Worm (Caenorhabditis elegans): ENCODE data around the gene nasp-1.
A peak's percentile ranks its signal among the peaks of the same experiment; 100 is the strongest.

nasp-1 gene

ce11 chrII:11132542-11132941 lies 26.1 kb downstream of the nasp-1 start, which contains the start of gene F40F8.11 (continued):
- TF ChIP-seq nhr-90 (tag; optimal IDR thresholded peaks at IDR 0.05; ENCODE audit: poor library complexity) = no peak
- TF ChIP-seq hlh-4 (tag; optimal IDR thresholded peaks at IDR 0.05) = no peak
- TF ChIP-seq tbx-2 (tag; optimal IDR thresholded peaks at IDR 0.05) = peak; percentile 26
- peak; percentile 66 to 78 for TF ChIP-seq lsy-2 (tag; optimal IDR thresholded peaks at IDR 0.05)
- no peak for TF ChIP-seq aha-1 (tag; optimal IDR thresholded peaks at IDR 0.05)
- peak; percentile 3 for TF ChIP-seq unc-86 (tag; optimal IDR thresholded peaks at IDR 0.05)
- no peak for TF ChIP-seq hpl-2 (GFP tag; optimal IDR thresholded peaks at IDR 0.05)
- TF ChIP-seq unc-30 (tag; optimal IDR thresholded peaks at IDR 0.05) = no peak
- TF ChIP-seq mab-9 (GFP tag; IDR thresholded peaks at IDR 0.05) = no peak
- no peak for TF ChIP-seq mdl-1 (tag; optimal IDR thresholded peaks at IDR 0.05)
- TF ChIP-seq pag-3 (tag; optimal IDR thresholded peaks at IDR 0.05; ENCODE audit: borderline replicate concordance, insufficient read depth) = no peak

DNA sequence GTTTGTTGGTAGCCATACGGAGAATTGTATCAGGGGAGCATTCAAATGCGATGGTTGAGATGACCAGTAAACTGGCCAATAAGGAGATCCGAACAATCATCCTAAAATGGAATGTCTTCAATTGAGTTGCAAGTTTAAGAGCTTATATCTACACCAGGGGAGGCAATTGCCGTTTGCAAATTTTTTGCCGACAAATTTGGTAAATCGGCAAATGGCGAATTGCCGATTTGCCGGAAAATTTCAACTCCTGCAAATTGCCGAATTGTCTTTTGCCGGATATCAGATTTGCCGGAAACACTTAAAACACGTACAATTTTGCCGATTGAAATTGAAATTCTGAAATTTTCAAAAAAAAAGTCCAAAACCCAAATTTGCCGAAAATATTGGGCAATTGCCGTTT lies 28.4 kb downstream of the nasp-1 start, which contains the start of gene F40F8.5:
Gene F40F8.5, minus strand, starts transcription at position 101 of the 400 bp plus-strand sequence.
- no peak for TF ChIP-seq aha-1 (tag; optimal IDR thresholded peaks at IDR 0.05)
- TF ChIP-seq ets-5 (GFP tag; IDR thresholded peaks at IDR 0.05) = no peak
- TF ChIP-seq fkh-4 (tag; optimal IDR thresholded peaks at IDR 0.05; ENCODE audit: borderline replicate concordance) = no peak
- no peak for TF ChIP-seq pax-3 (tag; optimal IDR thresholded peaks at IDR 0.05)
- TF ChIP-seq lin-35 (GFP tag; optimal IDR thresholded peaks at IDR 0.05) = no peak
- TF ChIP-seq lin-14 (GFP tag; optimal IDR thresholded peaks at IDR 0.05) = no peak
- TF ChIP-seq snu-23 (GFP tag; optimal IDR thresholded peaks at IDR 0.05) = no peak
- no peak for TF ChIP-seq elt-2 (tag; optimal IDR thresholded peaks at IDR 0.05)
- TF ChIP-seq nhr-84 (tag; optimal IDR thresholded peaks at IDR 0.05) = no peak
- TF ChIP-seq ceh-90 (tag; optimal IDR thresholded peaks at IDR 0.05) = no peak
- no peak for TF ChIP-seq nhr-71 (tag; optimal IDR thresholded peaks at IDR 0.05)
- TF ChIP-seq efl-1 (optimal IDR thresholded peaks at IDR 0.05) = no peak
- TF ChIP-seq efl-1 (GFP tag; optimal IDR thresholded peaks at IDR 0.05 in 1 of 2) = no peak
- no peak for TF ChIP-seq sptf-1 (tag; optimal IDR thresholded peaks at IDR 0.05)
- no peak for TF ChIP-seq nhr-12 (tag; optimal IDR thresholded peaks at IDR 0.05)
- TF ChIP-seq lsy-2 (tag; optimal IDR thresholded peaks at IDR 0.05) = no peak
- no peak for TF ChIP-seq unc-86 (tag; optimal IDR thresholded peaks at IDR 0.05)
- no peak for TF ChIP-seq C34B4.2 (tag; optimal IDR thresholded peaks at IDR 0.05)
- TF ChIP-seq ceh-63 (GFP tag; optimal IDR thresholded peaks at IDR 0.05) = no peak
- no peak for TF ChIP-seq C04F5.9 (tag; optimal IDR thresholded peaks at IDR 0.05)
- TF ChIP-seq mdl-1 (tag; optimal IDR thresholded peaks at IDR 0.05) = no peak

DNA sequence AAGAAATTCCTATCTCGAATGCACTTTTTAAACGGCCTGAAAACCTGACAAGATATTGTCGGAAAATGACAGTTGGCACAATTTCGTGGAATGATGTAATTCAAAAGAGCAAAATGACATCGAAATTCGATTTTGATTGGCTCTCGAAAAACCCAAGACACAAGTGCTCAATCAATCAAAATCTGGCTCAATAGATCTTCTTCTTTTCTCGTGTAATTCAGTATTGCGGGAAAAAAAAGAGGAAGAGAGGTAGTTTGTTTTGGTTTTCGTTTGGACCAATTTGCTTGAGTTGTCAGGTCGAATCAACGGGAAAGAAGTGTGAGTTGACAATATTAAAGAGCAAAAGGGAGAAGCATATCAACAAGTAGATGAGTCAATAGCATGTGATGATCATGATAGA lies 29.4 kb downstream of the nasp-1 start:
- TF ChIP-seq lsy-2 (tag; optimal IDR thresholded peaks at IDR 0.05) (peak; percentile 31 to 57), rnt-1 (tag; optimal IDR thresholded peaks at IDR 0.05) (peak; percentile 66), efl-1 (optimal IDR thresholded peaks at IDR 0.05) (peak in 1 of 2 experiments; percentile 4), efl-1 (GFP tag; optimal IDR thresholded peaks at IDR 0.05 in 1 of 2) (peak in 1 of 2 experiments; percentile 85), zip-4 (GFP tag; optimal IDR thresholded peaks at IDR 0.05) (no peak), ceh-88 (GFP tag; IDR thresholded peaks at IDR 0.05) (no peak), lin-35 (GFP tag; optimal IDR thresholded peaks at IDR 0.05) (peak in 1 of 2 experiments; percentile 13), nhr-71 (tag; optimal IDR thresholded peaks at IDR 0.05) (peak; percentile 67), lin-39 (tag; optimal IDR thresholded peaks at IDR 0.05) (peak; percentile 39), nhr-19 (GFP tag; conservative IDR thresholded peaks at IDR 0.05) (0 out of 2 replicates have a peak, but pooled peaks have one; percentile 24), unc-62 (GFP tag; optimal IDR thresholded peaks at IDR 0.05) (no peak), lin-14 (GFP tag; optimal IDR thresholded peaks at IDR 0.05) (peak; percentile 74), snu-23 (GFP tag; optimal IDR thresholded peaks at IDR 0.05) (peak; percentile 11), mef-2 (tag; optimal IDR thresholded peaks at IDR 0.05) (no peak), elt-2 (tag; optimal IDR thresholded peaks at IDR 0.05) (peak; percentile 4), unc-130 (tag; optimal IDR thresholded peaks at IDR 0.05) (no peak), vab-15 (tag; optimal IDR thresholded peaks at IDR 0.05) (peak; percentile 22)
